Worm (Caenorhabditis elegans) whole organism, midembryonic: ENCODE data around the gene Y116A8C.20.

Source experiments
- T22C8.4 ChIP-seq: fragments of 200-800 bp; sonication (Bioruptor generic); IDR thresholded peaks from 2 replicates; pipeline ENCODE4 v1.3.6; 2022; ENCODE audit warnings: missing genetic modification characterization, missing compliant biosample characterization
- flt-1 ChIP-seq: fragments of 200-800 bp; sonication (Bioruptor generic); IDR thresholded peaks from 2 replicates; pipeline ENCODE4 v1.3.6; 2022; ENCODE audit warnings: missing genetic modification characterization, missing compliant biosample characterization
- klf-2 ChIP-seq: fragments of 200-800 bp; sonication (Bioruptor generic); conservative IDR thresholded peaks from 2 replicates; pipeline ENCODE4 v1.3.6; 2022; ENCODE audit warnings: missing genetic modification reagents, missing genetic modification characterization, missing compliant biosample characterization
- med-1 ChIP-seq: sonication (generic microtip); optimal IDR thresholded peaks from 2 replicates; lab custom pipeline; 2017; ENCODE audit warnings: missing genetic modification characterization, mild to moderate bottlenecking, missing compliant biosample characterization, antibody characterized with exemption, missing genetic modification reagents; ENCODE audit not compliant: insufficient read depth
- ref-1 ChIP-seq: fragments of 200-800 bp; sonication (Bioruptor generic); conservative IDR thresholded peaks from 2 replicates; pipeline ENCODE4 v1.3.6; 2022; ENCODE audit warnings: missing genetic modification reagents, missing genetic modification characterization, missing compliant biosample characterization
- tab-1 ChIP-seq: fragments of 200-800 bp; sonication (Bioruptor generic); IDR thresholded peaks from 2 replicates; pipeline ENCODE4 v1.3.6; 2022; ENCODE audit warnings: missing genetic modification characterization, missing compliant biosample characterization
- ztf-23 ChIP-seq: fragments of 200-800 bp; sonication (Bioruptor generic); IDR thresholded peaks from 2 replicates; pipeline ENCODE4 v1.3.6; 2022; ENCODE audit warnings: missing genetic modification reagents, missing genetic modification characterization, missing compliant biosample characterization
- ztf-29 ChIP-seq: fragments of 200-800 bp; sonication (Bioruptor generic); IDR thresholded peaks from 2 replicates; pipeline ENCODE4 v1.3.6; 2022; ENCODE audit warnings: missing genetic modification reagents, missing genetic modification characterization, missing compliant biosample characterization

DNA sequence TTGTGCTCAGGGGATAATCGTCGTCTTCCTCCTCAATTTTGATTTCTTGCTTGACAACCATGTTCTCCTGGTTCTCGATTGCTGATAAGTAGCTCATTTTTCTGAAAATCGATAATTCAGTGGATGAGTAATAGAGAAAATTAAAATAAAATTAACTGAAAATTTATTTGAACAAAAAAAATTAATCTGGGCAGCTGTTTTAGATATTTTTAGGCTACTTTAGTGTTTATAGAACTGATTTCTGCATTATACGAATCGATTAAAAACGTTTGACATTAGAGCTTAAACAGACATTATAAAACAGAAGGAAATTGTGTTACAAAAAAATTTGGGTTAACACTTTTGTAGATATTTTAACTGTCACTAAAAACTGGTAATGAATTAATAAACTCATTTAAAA is 7.5 kb downstream of the Y116A8C.20 start, which contains the start of gene athp-3:
- no peak for TF ChIP-seq med-1 (GFP tag; lab: Kevin White, UChicago)
- TF ChIP-seq ref-1 (GFP tag; lab: Robert Waterston, UW), result no peak
- no peak for TF ChIP-seq ztf-23
- TF ChIP-seq flt-1 (GFP tag; lab: Robert Waterston, UW), result no peak
- no peak for TF ChIP-seq tab-1 (GFP tag; lab: Robert Waterston, UW)
- no peak for TF ChIP-seq ztf-29
- no peak for TF ChIP-seq klf-2 (GFP tag; lab: Robert Waterston, UW)
- TF ChIP-seq T22C8.4 (GFP tag; lab: Robert Waterston, UW), result no peak
